Fruit fly (Drosophila melanogaster) whole organism, wandering third instar larva: ENCODE data around the gene CG10053.

Experiments
- Abd-B ChIP-seq: fragments of >200 bp; optimal IDR thresholded peaks from 2 replicates; lab custom pipeline; 2017; ENCODE audit warnings: missing biosample characterization, missing genetic modification characterization
- CG32264 ChIP-seq: fragments of 200-800 bp; sonication (Bioruptor generic); optimal IDR thresholded peaks from 2 replicates; lab custom pipeline; 2016; ENCODE audit warnings: missing biosample characterization, missing genetic modification characterization
- CG9705 ChIP-seq: fragments of 200-800 bp; sonication (Bioruptor generic); optimal IDR thresholded peaks from 2 replicates; lab custom pipeline; 2018; ENCODE audit warnings: missing biosample characterization, mild to moderate bottlenecking, missing genetic modification characterization
- CrebA ChIP-seq: fragments of 200-800 bp; sonication (Bioruptor generic); optimal IDR thresholded peaks from 2 replicates; lab custom pipeline; 2016; ENCODE audit warnings: missing biosample characterization, mild to moderate bottlenecking, missing genetic modification characterization, borderline replicate concordance
- Dfd ChIP-seq: fragments of >200 bp; optimal IDR thresholded peaks from 2 replicates; lab custom pipeline; 2017; ENCODE audit warnings: missing biosample characterization, missing genetic modification characterization
- HLH106 ChIP-seq: fragments of 200-800 bp; optimal IDR thresholded peaks from 3 replicates; lab custom pipeline; 2019; ENCODE audit warnings: missing biosample characterization, mild to moderate bottlenecking, missing genetic modification characterization, moderate library complexity
- Hnf4 ChIP-seq: fragments of 200-800 bp; sonication (Bioruptor generic); optimal IDR thresholded peaks from 2 replicates; lab custom pipeline; 2016; ENCODE audit warnings: missing biosample characterization, mild to moderate bottlenecking, missing genetic modification characterization
- Hr78 ChIP-seq: fragments of >200 bp; optimal IDR thresholded peaks from 2 replicates; lab custom pipeline; 2017; ENCODE audit warnings: missing biosample characterization, missing genetic modification characterization
- Mio ChIP-seq: sonication (Bioruptor generic); optimal IDR thresholded peaks from 2 replicates; lab custom pipeline; 2016; ENCODE audit warnings: missing biosample characterization, missing genetic modification characterization
- Myc ChIP-seq: fragments of >200 bp; optimal IDR thresholded peaks from 2 replicates; lab custom pipeline; 2017
- N ChIP-seq: fragments of >200 bp; optimal IDR thresholded peaks from 2 replicates; lab custom pipeline; 2018; ENCODE audit warnings: missing biosample characterization, missing external identifiers, missing genetic modification characterization
- OdsH ChIP-seq: fragments of 200-800 bp; sonication (Bioruptor generic); optimal IDR thresholded peaks from 2 replicates; lab custom pipeline; 2016; ENCODE audit warnings: missing biosample characterization, mild to moderate bottlenecking, missing genetic modification characterization
- Sp1 ChIP-seq: fragments of 200-800 bp; sonication (Bioruptor generic); optimal IDR thresholded peaks from 3 replicates; lab custom pipeline; 2019; ENCODE audit warnings: missing biosample characterization, mild to moderate bottlenecking, missing genetic modification characterization, moderate library complexity
- Vsx2 ChIP-seq: fragments of 200-300, 225-300 bp; sonication (Bioruptor generic); optimal IDR thresholded peaks from 2 replicates; lab custom pipeline; 2018; ENCODE audit warnings: missing biosample characterization, missing genetic modification characterization; ENCODE audit not compliant: partially characterized antibody
- brk ChIP-seq: fragments of 200-800 bp; sonication (Bioruptor generic); optimal IDR thresholded peaks from 2 replicates; lab custom pipeline; 2016; ENCODE audit warnings: missing biosample characterization, mild to moderate bottlenecking, missing genetic modification characterization
- dl ChIP-seq, 2 experiments: fragments of 175-275, 200-275 bp in 1 of 2; fragments of 200-275 bp in 1 of 2; sonication (Bioruptor generic); optimal IDR thresholded peaks; lab custom pipeline; 2018; ENCODE audit warnings: mild to moderate bottlenecking in 2 of 2, missing biosample characterization in 2 of 2, missing genetic modification characterization in 2 of 2, moderate library complexity in 2 of 2; ENCODE audit not compliant: partially characterized antibody in 2 of 2, insufficient read depth in 1 of 2
- dmrt93B ChIP-seq: fragments of 200-800 bp; sonication (Bioruptor generic); optimal IDR thresholded peaks from 2 replicates; lab custom pipeline; 2018; ENCODE audit warnings: missing biosample characterization, mild to moderate bottlenecking, missing genetic modification characterization
- dsf ChIP-seq: sonication (Bioruptor generic); optimal IDR thresholded peaks from 2 replicates; lab custom pipeline; 2016; ENCODE audit warnings: missing biosample characterization, missing genetic modification characterization, borderline replicate concordance
- ey ChIP-seq: fragments of 200-800 bp; sonication (Bioruptor generic); optimal IDR thresholded peaks from 2 replicates; lab custom pipeline; 2016; ENCODE audit warnings: missing biosample characterization, missing genetic modification characterization
- foxo ChIP-seq, 2 experiments: fragments of 200-800 bp; sonication (Bioruptor generic); optimal IDR thresholded peaks; 2 replicates in 1 of 2; 3 replicates in 1 of 2; lab custom pipeline; 2016 to 2017; ENCODE audit warnings: missing biosample characterization in 2 of 2, missing genetic modification characterization in 2 of 2
- fru ChIP-seq: fragments of 200-800 bp; sonication (Bioruptor generic); optimal IDR thresholded peaks from 3 replicates; lab custom pipeline; 2016; ENCODE audit warnings: missing biosample characterization, mild to moderate bottlenecking, missing genetic modification characterization
- h ChIP-seq: fragments of 200-800 bp; sonication (Bioruptor generic); optimal IDR thresholded peaks from 3 replicates; lab custom pipeline; 2016; ENCODE audit warnings: missing biosample characterization, mild to moderate bottlenecking, missing genetic modification characterization
- jim ChIP-seq: fragments of 175-275, 200-325 bp; sonication (Bioruptor generic); optimal IDR thresholded peaks from 2 replicates; lab custom pipeline; 2016; ENCODE audit warnings: missing biosample characterization, mild to moderate bottlenecking, missing genetic modification characterization
- lola ChIP-seq: fragments of >200 bp; optimal IDR thresholded peaks from 2 replicates; lab custom pipeline; 2017; ENCODE audit warnings: missing biosample characterization, missing genetic modification characterization
- psq ChIP-seq: fragments of 200-800 bp; sonication (Bioruptor generic); optimal IDR thresholded peaks from 3 replicates; lab custom pipeline; 2017; ENCODE audit warnings: missing biosample characterization, mild to moderate bottlenecking, missing genetic modification characterization, moderate library complexity
- rgr ChIP-seq: fragments of 200-800 bp; sonication (Bioruptor generic); optimal IDR thresholded peaks from 3 replicates; lab custom pipeline; 2016; ENCODE audit warnings: missing biosample characterization, mild to moderate bottlenecking, missing genetic modification characterization
- sage ChIP-seq: fragments of 200-800 bp; sonication (Bioruptor generic); optimal IDR thresholded peaks from 2 replicates; lab custom pipeline; 2016; ENCODE audit warnings: missing biosample characterization, mild to moderate bottlenecking, missing genetic modification characterization
- sv ChIP-seq: fragments of 200-800 bp; sonication (Bioruptor generic); optimal IDR thresholded peaks from 3 replicates; lab custom pipeline; 2016; ENCODE audit warnings: missing biosample characterization, missing genetic modification characterization
- woc ChIP-seq: sonication (Bioruptor generic); optimal IDR thresholded peaks from 2 replicates; lab custom pipeline; 2016; ENCODE audit warnings: missing biosample characterization, mild to moderate bottlenecking, missing genetic modification characterization

Gene CG10053

DNA sequence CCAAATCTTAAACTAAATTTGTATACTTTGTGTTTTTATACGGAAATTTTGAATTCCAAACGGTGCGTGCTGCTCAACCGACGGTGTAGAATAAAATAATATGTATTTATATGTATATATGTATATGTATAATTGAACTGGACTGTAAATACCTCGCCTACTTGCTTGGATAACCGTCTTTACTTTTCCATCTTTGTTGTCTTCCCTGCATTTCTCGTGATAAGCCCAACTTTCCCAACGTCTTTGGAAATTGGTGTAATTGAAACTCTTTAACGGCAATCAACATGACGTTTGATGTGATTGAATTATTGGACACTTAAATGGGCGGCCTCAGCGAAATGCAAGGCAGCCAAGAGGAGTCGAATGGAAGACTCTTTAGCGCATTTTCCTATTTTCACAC lies 38.6 kb upstream of the CG10053 start, which contains the start of gene CG1288:
Gene CG1288 (minus strand): TSS at position 101 of the 400 bp plus-strand sequence.
- no peak for TF ChIP-seq jim (GFP tag; lab: Kevin White, UChicago)
- TF ChIP-seq HLH106 (tag; lab: Kevin White, UChicago) = no peak
- no peak for TF ChIP-seq OdsH
- TF ChIP-seq Hnf4 = no peak
- no peak for TF ChIP-seq Dfd (GFP tag; lab: Kevin White, UChicago)

DNA sequence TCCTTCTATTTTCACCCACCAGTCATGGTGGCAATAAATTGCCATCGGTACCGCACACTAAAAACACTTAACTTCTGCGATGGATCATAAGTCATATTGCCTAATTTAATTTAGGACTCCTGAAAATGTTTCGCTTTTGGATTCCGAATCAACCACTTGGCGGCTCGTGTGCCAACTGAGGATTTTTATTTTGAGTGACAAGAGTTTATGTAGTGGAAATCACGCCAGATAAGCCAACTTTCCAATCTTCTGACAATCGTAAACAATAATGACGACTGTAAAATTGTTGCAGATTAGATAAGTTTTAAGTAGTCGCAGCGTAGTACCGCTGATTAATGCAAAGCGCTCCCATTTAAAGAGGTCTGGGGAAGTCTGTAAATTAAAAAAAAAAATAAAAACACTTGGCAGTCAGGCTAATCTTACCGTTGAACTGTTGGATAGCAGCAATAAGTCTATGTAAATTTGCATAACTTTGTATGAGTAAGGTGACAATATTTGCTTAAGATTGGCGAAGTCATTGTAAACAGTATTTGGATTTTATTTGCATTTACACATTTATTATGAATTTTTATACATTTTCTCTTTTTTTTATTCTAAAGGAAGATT lies 29.9 kb upstream of the CG10053 start, which contains the start of gene CG14606:
Gene CG14606 (minus strand): TSS at position 160 of the 606 bp plus-strand sequence.
- TF ChIP-seq rgr (GFP tag; lab: Kevin White, UChicago) (peak; percentile 22), OdsH (no peak), CrebA (GFP tag; lab: Kevin White, UChicago) (no peak), CG32264 (GFP tag; lab: Kevin White, UChicago) (no peak)

DNA sequence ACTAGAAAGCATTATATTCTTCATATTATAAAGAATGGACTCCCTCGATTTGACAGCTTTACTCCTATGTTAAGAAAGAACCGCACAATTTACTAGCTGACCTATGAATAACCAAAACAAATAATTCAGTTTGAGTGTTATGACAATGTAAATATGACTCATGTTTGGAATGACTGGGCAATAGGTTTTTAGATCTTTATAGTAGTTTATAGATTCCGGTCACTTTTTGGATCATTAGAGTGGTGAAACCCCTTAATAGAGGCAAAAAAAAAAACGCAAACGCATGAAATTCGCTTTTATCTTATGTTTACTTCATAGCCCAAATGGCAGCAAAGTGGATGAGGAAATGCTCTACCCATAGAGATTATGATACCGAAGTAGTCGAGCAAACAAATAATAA lies 27.3 kb upstream of the CG10053 start, which contains the start of gene CG14605:
Gene CG14605 (minus strand): TSS at position 101 of the 400 bp plus-strand sequence.
- no peak for TF ChIP-seq rgr (GFP tag; lab: Kevin White, UChicago)

DNA sequence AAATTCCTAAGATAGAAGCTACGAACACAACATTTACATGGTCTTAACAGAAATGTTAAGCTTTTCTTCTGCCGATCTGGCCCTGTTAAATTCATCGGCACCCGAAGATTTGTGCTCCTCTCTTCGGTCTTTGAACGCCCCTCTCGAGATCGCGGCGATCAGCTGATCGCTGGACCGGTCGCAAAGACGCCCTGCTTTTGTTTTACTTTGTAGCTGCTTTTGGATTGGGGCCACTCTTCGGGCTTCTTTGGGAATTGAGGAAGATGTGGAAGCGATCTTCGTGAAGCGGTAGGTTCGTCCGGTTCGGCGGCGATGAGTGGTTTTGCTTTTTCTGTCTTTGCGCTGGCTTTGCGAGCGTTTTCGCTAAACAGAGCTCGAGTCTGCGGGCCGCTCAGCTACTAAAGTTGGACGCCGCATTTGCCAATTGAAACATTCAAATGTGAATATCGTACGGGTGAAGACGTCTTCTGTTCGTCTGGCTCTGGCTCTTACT lies 22.9 kb upstream of the CG10053 start, which contains the start of gene thw:
Gene thw (plus strand): TSS at position 443 of the 493 bp plus-strand sequence.
- no peak for TF ChIP-seq woc (GFP tag; lab: Kevin White, UChicago)
- no peak for TF ChIP-seq Mio (GFP tag; lab: Kevin White, UChicago)
- no peak for TF ChIP-seq N
- TF ChIP-seq jim (GFP tag; lab: Kevin White, UChicago) = no peak
- TF ChIP-seq Hr78 (GFP tag; lab: Kevin White, UChicago) = no peak
- no peak for TF ChIP-seq OdsH
- no peak for TF ChIP-seq dmrt93B
- no peak for TF ChIP-seq foxo (GFP tag; optimal IDR thresholded peaks at IDR 0.05; lab: Kevin White, UChicago)
- TF ChIP-seq CG9705 (GFP tag; lab: Kevin White, UChicago) = no peak
- TF ChIP-seq sv (GFP tag; lab: Kevin White, UChicago) = no peak
- TF ChIP-seq h = no peak
- TF ChIP-seq brk (GFP tag; lab: Kevin White, UChicago) = no peak
- TF ChIP-seq HLH106 (tag; lab: Kevin White, UChicago) = no peak
- no peak for TF ChIP-seq dl (GFP tag; optimal IDR thresholded peaks at IDR 0.05; lab: Kevin White, UChicago; ENCODE audit: insufficient read depth in 1 of 2, partially characterized antibody in 2 of 2)
- TF ChIP-seq dsf (GFP tag; lab: Kevin White, UChicago) = no peak
- TF ChIP-seq lola (GFP tag; lab: Kevin White, UChicago) = no peak
- TF ChIP-seq sage (GFP tag; lab: Kevin White, UChicago) = no peak
- no peak for TF ChIP-seq fru
- no peak for TF ChIP-seq Abd-B
- TF ChIP-seq, all 38 proteins: peak for 0

DNA sequence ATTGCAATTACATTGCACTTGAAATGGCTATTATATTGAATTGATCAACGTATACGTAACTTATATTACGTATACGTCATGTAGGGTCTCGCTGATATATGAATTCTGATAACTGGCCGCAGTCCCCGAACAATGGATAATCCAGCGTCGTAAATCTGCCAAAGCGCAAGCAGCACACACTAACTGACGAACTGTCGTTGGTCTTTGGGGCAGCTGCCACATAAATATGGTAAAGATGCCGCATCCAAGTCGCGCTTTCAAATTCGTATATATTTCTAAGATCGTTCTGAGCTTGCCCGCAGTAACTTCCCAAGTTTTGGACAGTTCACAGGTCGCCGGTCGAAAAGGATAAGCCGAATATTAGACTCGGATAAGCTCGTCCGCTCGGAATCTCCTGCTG lies 5.4 kb upstream of the CG10053 start, which contains the start of gene CG14607:
Gene CG14607 (plus strand): TSS at position 301 of the 400 bp plus-strand sequence.
- TF ChIP-seq Sp1 (GFP tag; lab: Kevin White, UChicago) (no peak), woc (GFP tag; lab: Kevin White, UChicago) (no peak), N (no peak), HLH106 (tag; lab: Kevin White, UChicago) (no peak), brk (GFP tag; lab: Kevin White, UChicago) (no peak), lola (GFP tag; lab: Kevin White, UChicago) (no peak), h (no peak), sage (GFP tag; lab: Kevin White, UChicago) (no peak), Mio (GFP tag; lab: Kevin White, UChicago) (no peak), Myc (lab: Kevin White, UChicago) (no peak), Abd-B (no peak), jim (GFP tag; lab: Kevin White, UChicago) (no peak), ey (GFP tag; lab: Kevin White, UChicago) (no peak), psq (GFP tag; lab: Kevin White, UChicago) (no peak), Vsx2 (GFP tag; lab: Kevin White, UChicago) (no peak)
